Worm (Caenorhabditis elegans) whole organism, mixed stage, embryonic: ENCODE measurements around the gene T13A10.2.

Source experiments
- M03D4.4 ChIP-seq: sonication (generic microtip); optimal IDR thresholded peaks from 2 replicates; lab custom pipeline; 2017; ENCODE audit warnings: mild to moderate bottlenecking, missing genetic modification characterization, missing compliant biosample characterization
- bed-3 ChIP-seq: fragments of 200-800 bp; sonication (Bioruptor generic); optimal IDR thresholded peaks from 3 replicates; lab custom pipeline; 2018; ENCODE audit warnings: mild to moderate bottlenecking, missing genetic modification characterization, moderate library complexity, missing compliant biosample characterization
- blmp-1 ChIP-seq: fragments of 150-350 bp; optimal IDR thresholded peaks from 2 replicates; lab custom pipeline; 2014; ENCODE audit warnings: missing biosample characterization, missing genetic modification characterization
- ceh-39 ChIP-seq: fragments of 150-350 bp; optimal IDR thresholded peaks from 2 replicates; lab custom pipeline; 2014; ENCODE audit warnings: missing biosample characterization, missing genetic modification characterization
- ceh-83 ChIP-seq: fragments of 200-800 bp; sonication (Bioruptor generic); optimal IDR thresholded peaks from 2 replicates; lab custom pipeline; 2018; ENCODE audit warnings: mild to moderate bottlenecking, missing genetic modification characterization, missing compliant biosample characterization
- ces-1 ChIP-seq: fragments of 150-350 bp; optimal IDR thresholded peaks from 2 replicates; lab custom pipeline; 2014; ENCODE audit warnings: missing biosample characterization, missing genetic modification reagents, missing genetic modification characterization
- cnd-1 ChIP-seq: fragments of 200-800 bp; sonication (Bioruptor generic); optimal IDR thresholded peaks from 2 replicates; lab custom pipeline; 2018; ENCODE audit warnings: mild to moderate bottlenecking, missing genetic modification characterization, missing compliant biosample characterization
- drap-1 ChIP-seq: fragments of 200-800 bp; sonication (Bioruptor generic); optimal IDR thresholded peaks from 3 replicates; lab custom pipeline; 2018; ENCODE audit warnings: mild to moderate bottlenecking, missing genetic modification characterization, missing compliant biosample characterization
- elt-1 ChIP-seq: sonication (generic microtip); optimal IDR thresholded peaks from 2 replicates; lab custom pipeline; 2017; ENCODE audit warnings: missing genetic modification characterization, mild to moderate bottlenecking, missing compliant biosample characterization, antibody characterized with exemption, moderate library complexity, borderline replicate concordance; ENCODE audit not compliant: insufficient read depth
- elt-3 ChIP-seq: fragments of 150-350 bp; optimal IDR thresholded peaks from 2 replicates; lab custom pipeline; 2014; ENCODE audit warnings: missing biosample characterization, missing genetic modification characterization
- flh-1 ChIP-seq: fragments of 200-800 bp; sonication (Bioruptor generic); optimal IDR thresholded peaks from 2 replicates; lab custom pipeline; 2018; ENCODE audit warnings: mild to moderate bottlenecking, missing genetic modification characterization, moderate library complexity, missing compliant biosample characterization
- ham-2 ChIP-seq: fragments of 200-800 bp; sonication (Bioruptor generic); optimal IDR thresholded peaks from 2 replicates; lab custom pipeline; 2018; ENCODE audit warnings: mild to moderate bottlenecking, missing genetic modification characterization, missing compliant biosample characterization
- hlh-1 ChIP-seq: fragments of 150-350 bp; optimal IDR thresholded peaks from 2 replicates; lab custom pipeline; 2014; ENCODE audit warnings: missing biosample characterization, missing genetic modification reagents, missing genetic modification characterization
- lin-13 ChIP-seq: fragments of 150-350 bp; optimal IDR thresholded peaks from 2 replicates; lab custom pipeline; 2014; ENCODE audit warnings: missing biosample characterization, missing genetic modification characterization
- lsy-2 ChIP-seq: fragments of 150-350 bp; optimal IDR thresholded peaks from 2 replicates; lab custom pipeline; 2014; ENCODE audit warnings: missing biosample characterization, missing genetic modification characterization
- mep-1 ChIP-seq: fragments of 150-350 bp; optimal IDR thresholded peaks from 2 replicates; lab custom pipeline; 2017; ENCODE audit warnings: missing biosample characterization, missing genetic modification reagents, missing genetic modification characterization, inconsistent platforms
- mls-2 ChIP-seq: sonication (generic microtip); optimal IDR thresholded peaks from 2 replicates; lab custom pipeline; 2016; ENCODE audit warnings: mild to moderate bottlenecking, missing genetic modification characterization, moderate library complexity, missing compliant biosample characterization
- nhr-12 ChIP-seq: fragments of 150-350 bp; optimal IDR thresholded peaks from 2 replicates; lab custom pipeline; 2014; ENCODE audit warnings: missing biosample characterization, missing genetic modification characterization
- nhr-2 ChIP-seq: fragments of 150-350 bp; optimal IDR thresholded peaks from 2 replicates; lab custom pipeline; 2014; ENCODE audit warnings: missing biosample characterization, missing genetic modification characterization
- nhr-237 ChIP-seq: fragments of 150-350 bp; optimal IDR thresholded peaks from 2 replicates; lab custom pipeline; 2014; ENCODE audit warnings: missing biosample characterization, missing genetic modification characterization
- nhr-76 ChIP-seq: sonication (generic microtip); optimal IDR thresholded peaks from 2 replicates; lab custom pipeline; 2017; ENCODE audit warnings: missing biosample characterization, missing genetic modification characterization
- pha-4 ChIP-seq: fragments of 150-350 bp; optimal IDR thresholded peaks from 2 replicates; lab custom pipeline; 2018; ENCODE audit warnings: missing biosample characterization, missing genetic modification reagents, missing genetic modification characterization
- sem-2 ChIP-seq: fragments of 200-800 bp; sonication (Bioruptor generic); optimal IDR thresholded peaks from 2 replicates; lab custom pipeline; 2018; ENCODE audit warnings: mild to moderate bottlenecking, missing genetic modification characterization, missing compliant biosample characterization
- snpc-4 ChIP-seq: fragments of 150-350 bp; optimal IDR thresholded peaks from 2 replicates; lab custom pipeline; 2014; ENCODE audit warnings: missing biosample characterization, missing genetic modification characterization
- sptf-1 ChIP-seq: sonication (generic microtip); optimal IDR thresholded peaks from 2 replicates; lab custom pipeline; 2017; ENCODE audit warnings: mild to moderate bottlenecking, missing genetic modification characterization, moderate library complexity, missing compliant biosample characterization
- tbx-8 ChIP-seq: fragments of 200-800 bp; sonication (Bioruptor generic); optimal IDR thresholded peaks from 2 replicates; lab custom pipeline; 2018; ENCODE audit warnings: mild to moderate bottlenecking, missing genetic modification characterization, moderate library complexity, missing compliant biosample characterization
- unc-120 ChIP-seq: sonication (generic microtip); optimal IDR thresholded peaks from 2 replicates; lab custom pipeline; 2017; ENCODE audit warnings: missing genetic modification characterization, missing compliant biosample characterization; ENCODE audit not compliant: poor library complexity, severe bottlenecking
- unc-39 ChIP-seq: fragments of 150-350 bp; optimal IDR thresholded peaks from 2 replicates; lab custom pipeline; 2014; ENCODE audit warnings: missing biosample characterization, missing genetic modification characterization
- unc-62 ChIP-seq: fragments of 150-350 bp; optimal IDR thresholded peaks from 2 replicates; lab custom pipeline; 2014; ENCODE audit warnings: missing biosample characterization, missing genetic modification reagents, missing genetic modification characterization
- zip-8 ChIP-seq: fragments of 150-350 bp; optimal IDR thresholded peaks from 2 replicates; lab custom pipeline; 2014; ENCODE audit warnings: missing biosample characterization, missing genetic modification characterization
- ztf-11 ChIP-seq: fragments of 150-350 bp; optimal IDR thresholded peaks from 2 replicates; lab custom pipeline; 2014; ENCODE audit warnings: missing biosample characterization, missing genetic modification characterization

Gene T13A10.2

DNA sequence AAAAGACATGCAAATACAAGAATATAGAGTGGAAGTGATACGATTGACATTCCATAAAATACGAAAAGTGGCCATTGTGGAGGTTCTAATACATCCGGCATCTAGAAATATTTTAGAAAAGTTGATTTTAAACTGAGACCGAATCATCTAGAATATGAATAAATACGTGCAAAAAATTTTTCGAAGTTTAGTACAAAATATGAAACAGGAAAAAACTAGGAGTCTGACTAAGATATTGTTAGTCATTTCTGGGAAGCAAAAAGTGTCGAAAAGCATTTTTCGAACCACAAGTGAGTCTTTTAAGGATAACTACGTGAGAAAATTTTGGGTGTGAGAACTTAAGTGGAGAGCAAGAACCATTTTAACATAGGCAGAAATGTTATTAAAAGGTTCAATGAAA, 29.0 kb downstream of the T13A10.2 start, which contains the start of gene srv-32:
TSS of gene srv-32 (minus strand) at position 101 of the 400 bp plus-strand sequence.
- TF ChIP-seq nhr-76 (no peak), hlh-1 (tag; lab: Kevin White, UChicago) (no peak), tbx-8 (GFP tag; lab: Kevin White, UChicago) (no peak)

DNA sequence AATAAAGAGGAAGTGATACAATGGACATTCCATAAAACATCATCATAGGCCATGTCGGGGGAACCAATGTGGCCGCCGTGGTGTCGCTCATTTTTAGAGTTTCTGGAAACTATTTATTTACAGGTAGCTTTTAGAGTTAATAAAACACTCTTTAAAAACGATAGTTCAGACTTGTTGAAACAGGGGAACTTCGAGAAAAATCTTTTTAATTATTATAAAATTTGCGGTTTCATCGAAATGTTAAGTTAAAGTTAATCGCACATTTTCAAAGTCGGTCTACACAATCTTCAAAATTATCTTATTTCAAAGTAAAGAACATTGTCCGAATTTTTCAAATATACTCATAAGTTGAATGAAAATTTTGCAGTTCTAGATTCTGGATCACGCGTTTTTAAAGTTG, 31.2 kb downstream of the T13A10.2 start, which contains the start of gene ops-1:
TSS of gene ops-1 (minus strand) at position 101 of the 400 bp plus-strand sequence.
- no peak for TF ChIP-seq lsy-2 (tag; lab: Kevin White, UChicago)
- no peak for TF ChIP-seq mep-1 (tag; lab: Kevin White, UChicago)
- TF ChIP-seq ceh-83 (GFP tag; lab: Kevin White, UChicago) = no peak

DNA sequence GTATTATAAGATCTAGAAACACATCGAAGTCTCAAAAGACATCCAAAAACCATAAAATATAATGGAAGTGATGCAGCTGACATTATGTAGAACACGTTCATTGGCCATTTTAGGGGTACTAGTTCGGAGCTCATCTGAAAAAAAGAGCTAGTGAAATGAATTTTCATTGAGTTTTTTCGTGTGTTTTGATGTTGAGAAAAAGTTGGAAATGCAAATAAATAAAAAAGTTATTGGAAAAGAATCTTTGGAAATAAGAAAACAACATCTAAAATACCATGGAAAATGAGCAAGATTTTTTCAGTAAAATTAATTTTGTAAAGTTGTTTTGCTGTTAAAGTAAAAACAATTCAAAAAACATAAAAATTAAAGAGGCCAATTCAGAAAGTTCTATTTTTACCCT, 37.6 kb downstream of the T13A10.2 start, which contains the start of gene srv-24:
TSS of gene srv-24 (minus strand) at position 101 of the 400 bp plus-strand sequence.
- no peak for TF ChIP-seq nhr-2 (tag; lab: Kevin White, UChicago)
- TF ChIP-seq sptf-1 (tag; lab: Kevin White, UChicago) = no peak
- no peak for TF ChIP-seq unc-39 (tag; lab: Kevin White, UChicago)
- no peak for TF ChIP-seq unc-62
- no peak for TF ChIP-seq elt-1 (tag; lab: Kevin White, UChicago)
- no peak for TF ChIP-seq sem-2
- TF ChIP-seq nhr-237 (tag; lab: Kevin White, UChicago) = no peak
- no peak for TF ChIP-seq flh-1 (GFP tag; lab: Kevin White, UChicago)
- TF ChIP-seq elt-3 (tag; lab: Kevin White, UChicago) = no peak
- TF ChIP-seq M03D4.4 (tag; lab: Kevin White, UChicago) = no peak
- TF ChIP-seq drap-1 (GFP tag; lab: Kevin White, UChicago) = no peak
- TF ChIP-seq unc-120 (tag; lab: Kevin White, UChicago) = no peak
- no peak for TF ChIP-seq lsy-2 (tag; lab: Kevin White, UChicago)
- TF ChIP-seq bed-3 (GFP tag; lab: Kevin White, UChicago) = no peak
- TF ChIP-seq ham-2 (GFP tag; lab: Kevin White, UChicago) = no peak
- no peak for TF ChIP-seq ceh-83 (GFP tag; lab: Kevin White, UChicago)
- TF ChIP-seq snpc-4 = no peak

DNA sequence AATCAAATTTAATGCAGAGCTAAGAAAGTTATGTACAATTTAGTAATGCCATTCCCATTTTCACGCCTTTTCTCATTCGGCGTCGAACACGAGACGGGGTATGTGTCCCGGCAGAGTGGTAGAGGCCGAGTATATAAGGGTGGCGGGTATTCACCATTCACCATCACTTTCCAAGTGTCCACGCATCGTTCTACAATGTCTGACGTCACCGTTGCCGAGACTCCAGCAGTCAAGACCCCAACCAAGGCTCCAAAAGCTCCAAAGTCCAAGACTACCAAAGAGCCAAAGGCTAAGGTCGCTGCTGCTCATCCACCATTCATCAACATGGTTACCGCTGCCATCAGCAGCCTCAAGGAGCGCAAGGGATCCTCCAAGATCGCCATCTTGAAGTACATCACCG, 41.0 kb downstream of the T13A10.2 start, which contains the start of gene hil-2:
TSS of gene hil-2 (plus strand) at position 160 of the 400 bp plus-strand sequence.
- TF ChIP-seq lin-13 (tag; lab: Kevin White, UChicago) = peak; percentile 75
- TF ChIP-seq drap-1 (GFP tag; lab: Kevin White, UChicago) = no peak
- peak; percentile 61 for TF ChIP-seq mep-1 (tag; lab: Kevin White, UChicago)
- peak; percentile 17 for TF ChIP-seq zip-8 (tag; lab: Kevin White, UChicago)

DNA sequence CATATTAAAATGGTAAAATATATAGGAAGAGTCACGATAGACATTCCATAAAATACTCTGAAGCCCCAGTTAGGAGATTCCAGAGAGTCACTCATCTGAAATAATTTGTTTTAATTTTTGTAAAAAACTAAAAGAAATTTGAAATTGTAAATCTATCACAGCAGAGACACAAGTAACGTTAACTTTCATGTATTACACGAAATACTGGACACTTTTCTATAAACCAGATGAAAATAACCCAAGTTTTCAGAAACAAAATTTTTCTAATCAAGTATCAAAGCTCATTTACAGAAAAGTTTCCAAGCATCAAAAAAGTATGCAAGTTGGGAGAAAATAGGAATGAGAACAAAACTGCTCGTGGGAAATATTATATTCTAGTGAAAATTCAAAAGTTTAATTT, 45.2 kb downstream of the T13A10.2 start, which contains the start of gene srv-27:
TSS of gene srv-27 (minus strand) at position 101 of the 400 bp plus-strand sequence.
- TF ChIP-seq nhr-2 (tag; lab: Kevin White, UChicago) = no peak
- no peak for TF ChIP-seq ham-2 (GFP tag; lab: Kevin White, UChicago)
- TF ChIP-seq cnd-1 (tag; lab: Kevin White, UChicago) = no peak
- no peak for TF ChIP-seq mep-1 (tag; lab: Kevin White, UChicago)
- no peak for TF ChIP-seq elt-3 (tag; lab: Kevin White, UChicago)
- no peak for TF ChIP-seq mls-2 (tag; lab: Kevin White, UChicago)

DNA sequence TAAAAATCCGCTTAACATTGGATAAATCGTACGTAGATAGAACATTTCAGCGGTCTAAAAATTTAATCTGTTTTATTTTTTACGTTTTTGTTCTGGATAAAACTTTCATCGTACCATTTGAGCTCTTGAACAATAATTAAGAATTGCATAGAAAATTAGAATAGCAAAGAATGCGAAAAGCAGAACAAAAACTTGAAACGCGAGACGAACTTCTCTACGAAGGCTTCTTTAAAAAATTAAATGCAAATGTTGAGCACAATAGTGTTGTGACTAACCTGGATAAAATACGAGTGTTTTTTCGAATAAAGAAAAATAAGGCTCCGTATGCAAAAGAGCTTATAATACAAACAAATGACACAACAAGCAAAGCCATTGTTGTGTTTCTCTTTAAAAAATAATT, 46.4 kb downstream of the T13A10.2 start:
- TF ChIP-seq elt-3 (tag; lab: Kevin White, UChicago) = no peak
- no peak for TF ChIP-seq unc-62
- TF ChIP-seq nhr-2 (tag; lab: Kevin White, UChicago) = no peak
- no peak for TF ChIP-seq ham-2 (GFP tag; lab: Kevin White, UChicago)
- no peak for TF ChIP-seq unc-39 (tag; lab: Kevin White, UChicago)
- TF ChIP-seq mls-2 (tag; lab: Kevin White, UChicago) = no peak
- no peak for TF ChIP-seq nhr-12 (tag; lab: Kevin White, UChicago)
- no peak for TF ChIP-seq elt-1 (tag; lab: Kevin White, UChicago)
- no peak for TF ChIP-seq sptf-1 (tag; lab: Kevin White, UChicago)
- no peak for TF ChIP-seq ceh-39 (tag; lab: Kevin White, UChicago)
- TF ChIP-seq ceh-83 (GFP tag; lab: Kevin White, UChicago) = no peak
- TF ChIP-seq nhr-76 = no peak
- no peak for TF ChIP-seq ztf-11 (tag; lab: Kevin White, UChicago)
- no peak for TF ChIP-seq ces-1
- TF ChIP-seq bed-3 (GFP tag; lab: Kevin White, UChicago) = no peak
- no peak for TF ChIP-seq blmp-1 (tag; lab: Kevin White, UChicago)
- TF ChIP-seq flh-1 (GFP tag; lab: Kevin White, UChicago) = no peak
- TF ChIP-seq hlh-1 (tag; lab: Kevin White, UChicago) = no peak
- no peak for TF ChIP-seq nhr-237 (tag; lab: Kevin White, UChicago)
- no peak for TF ChIP-seq pha-4 (tag; lab: Kevin White, UChicago)
